Fruit fly (Drosophila melanogaster) whole organism, embryonic: ENCODE measurements around the gene gammaCOP.

Source experiments
- CG10209 ChIP-seq: fragments of 200-800 bp; sonication (Bioruptor generic); optimal IDR thresholded peaks from 3 replicates; lab custom pipeline; 2017; ENCODE audit warnings: missing biosample characterization, mild to moderate bottlenecking, missing genetic modification characterization, missing genetic modification reagents
- CG1024 ChIP-seq: fragments of 200-800 bp; sonication (Bioruptor generic); IDR thresholded peaks from 2 replicates; pipeline ENCODE4 v1.3.6; 2022; ENCODE audit warnings: missing biosample characterization, missing genetic modification characterization
- CG10366 ChIP-seq: fragments of 200-800 bp; sonication (Bioruptor generic); IDR thresholded peaks from 2 replicates; pipeline ENCODE4 v1.3.6; 2022; ENCODE audit warnings: missing biosample characterization, missing genetic modification characterization
- CG10979 ChIP-seq: fragments of 200-800 bp; sonication (Bioruptor generic); optimal IDR thresholded peaks from 2 replicates; lab custom pipeline; 2018; ENCODE audit warnings: missing biosample characterization, mild to moderate bottlenecking, missing genetic modification characterization, moderate library complexity
- CG12769 ChIP-seq: fragments of 200-800 bp; sonication (Bioruptor generic); optimal IDR thresholded peaks from 2 replicates; lab custom pipeline; 2019; ENCODE audit warnings: missing biosample characterization, mild to moderate bottlenecking, missing genetic modification characterization, moderate library complexity
- CG17912 ChIP-seq: fragments of 200-800 bp; sonication (Bioruptor generic); optimal IDR thresholded peaks from 2 replicates; lab custom pipeline; 2018; ENCODE audit warnings: missing biosample characterization, mild to moderate bottlenecking, missing genetic modification characterization
- CG31224 ChIP-seq: fragments of 200-800 bp; sonication (Bioruptor generic); IDR thresholded peaks from 2 replicates; pipeline ENCODE4 v1.3.6; 2022; ENCODE audit warnings: missing biosample characterization, missing genetic modification characterization
- CG31388 ChIP-seq: fragments of 200-800 bp; sonication (Bioruptor generic); optimal IDR thresholded peaks from 2 replicates; lab custom pipeline; 2016; ENCODE audit warnings: missing biosample characterization, missing genetic modification characterization
- CG32767 ChIP-seq: fragments of 200-800 bp; sonication (Bioruptor generic); IDR thresholded peaks from 2 replicates; pipeline ENCODE4 v1.3.6; 2022; ENCODE audit warnings: missing biosample characterization, missing genetic modification characterization
- CG3847 ChIP-seq: fragments of 200-800 bp; sonication (Bioruptor generic); IDR thresholded peaks from 2 replicates; pipeline ENCODE4 v1.3.6; 2022; ENCODE audit warnings: missing biosample characterization, missing genetic modification characterization
- CG4617 ChIP-seq: fragments of 200-800 bp; sonication (Bioruptor generic); optimal IDR thresholded peaks from 3 replicates; lab custom pipeline; 2016; ENCODE audit warnings: missing biosample characterization, missing genetic modification characterization, borderline replicate concordance
- CG4707 ChIP-seq: fragments of 200-800 bp; sonication (Bioruptor generic); optimal IDR thresholded peaks from 2 replicates; lab custom pipeline; 2018; ENCODE audit warnings: missing biosample characterization, mild to moderate bottlenecking, missing genetic modification characterization, moderate library complexity
- CG6813 ChIP-seq: fragments of 200-800 bp; sonication (Bioruptor generic); optimal IDR thresholded peaks from 2 replicates; lab custom pipeline; 2017; ENCODE audit warnings: missing biosample characterization, missing genetic modification characterization, mild to moderate bottlenecking, moderate library complexity, missing genetic modification reagents
- CG7745 ChIP-seq: fragments of 200-800 bp; sonication (Bioruptor generic); optimal IDR thresholded peaks from 2 replicates; lab custom pipeline; 2018; ENCODE audit warnings: missing biosample characterization, mild to moderate bottlenecking, missing genetic modification characterization, moderate library complexity
- CG8388 ChIP-seq: fragments of 200-800 bp; sonication (Bioruptor generic); optimal IDR thresholded peaks from 2 replicates; lab custom pipeline; 2019; ENCODE audit warnings: missing biosample characterization, mild to moderate bottlenecking, missing genetic modification characterization, moderate library complexity
- CG8765 ChIP-seq: fragments of 200-800 bp; sonication (Bioruptor generic); IDR thresholded peaks from 2 replicates; pipeline ENCODE4 v1.3.6; 2022; ENCODE audit warnings: missing biosample characterization, missing genetic modification characterization
- CG9817 ChIP-seq: fragments of 200-800 bp; sonication (Bioruptor generic); optimal IDR thresholded peaks from 2 replicates; lab custom pipeline; 2018; ENCODE audit warnings: missing biosample characterization, mild to moderate bottlenecking, missing genetic modification characterization, moderate library complexity
- CG9932 ChIP-seq: fragments of 200-800 bp; sonication (Bioruptor generic); IDR thresholded peaks from 2 replicates; pipeline ENCODE4 v1.3.6; 2022; ENCODE audit warnings: missing biosample characterization, missing genetic modification characterization
- CHES-1-like ChIP-seq: fragments of 200-800 bp; sonication (Bioruptor generic); optimal IDR thresholded peaks from 2 replicates; lab custom pipeline; 2016; ENCODE audit warnings: missing biosample characterization, missing genetic modification characterization
- Dad ChIP-seq: fragments of 200-800 bp; sonication (Bioruptor generic); optimal IDR thresholded peaks from 3 replicates; lab custom pipeline; 2016; ENCODE audit warnings: missing biosample characterization, missing genetic modification characterization
- Doc2 ChIP-seq: fragments of 200-800 bp; sonication (Bioruptor generic); IDR thresholded peaks from 2 replicates; pipeline ENCODE4 v1.3.6; 2022; ENCODE audit warnings: missing biosample characterization, missing genetic modification characterization
- Jarid2 ChIP-seq: fragments of 200-800 bp; sonication (Bioruptor generic); optimal IDR thresholded peaks from 3 replicates; lab custom pipeline; 2017; ENCODE audit warnings: mild to moderate bottlenecking, missing biosample characterization, missing genetic modification reagents, missing genetic modification characterization
- Mrtf ChIP-seq: fragments of 200-800 bp; sonication (Bioruptor generic); IDR thresholded peaks from 3 replicates; pipeline ENCODE4 v1.3.6; 2022; ENCODE audit warnings: missing biosample characterization, missing genetic modification characterization
- Nf-YB ChIP-seq: fragments of 200-800 bp; sonication (Bioruptor generic); optimal IDR thresholded peaks from 3 replicates; lab custom pipeline; 2019; ENCODE audit warnings: missing biosample characterization, mild to moderate bottlenecking, missing genetic modification characterization, moderate library complexity
- Oaz ChIP-seq: fragments of 200-800 bp; sonication (Bioruptor generic); IDR thresholded peaks from 2 replicates; pipeline ENCODE4 v1.3.6; 2022; ENCODE audit warnings: missing biosample characterization, missing genetic modification characterization
- Opbp ChIP-seq: fragments of 200-800 bp; sonication (Bioruptor generic); IDR thresholded peaks from 3 replicates; pipeline ENCODE4 v1.3.6; 2022; ENCODE audit warnings: missing biosample characterization, missing genetic modification characterization; ENCODE audit not compliant: partially characterized antibody
- Rfx ChIP-seq: fragments of 200-800 bp; sonication (Bioruptor generic); IDR thresholded peaks from 2 replicates; pipeline ENCODE4 v1.3.6; 2022; ENCODE audit warnings: missing biosample characterization, missing genetic modification characterization
- Sox100B ChIP-seq: fragments of 200-800 bp; sonication (Bioruptor generic); optimal IDR thresholded peaks from 3 replicates; lab custom pipeline; 2018; ENCODE audit warnings: missing biosample characterization, mild to moderate bottlenecking, missing genetic modification characterization
- Sox102F ChIP-seq: fragments of 200-800 bp; sonication (Bioruptor generic); optimal IDR thresholded peaks from 2 replicates; lab custom pipeline; 2018; ENCODE audit warnings: missing biosample characterization, mild to moderate bottlenecking, missing genetic modification characterization, moderate library complexity
- Spps ChIP-seq: fragments of 200-800 bp; sonication (Bioruptor generic); optimal IDR thresholded peaks from 2 replicates; lab custom pipeline; 2018; ENCODE audit warnings: missing biosample characterization, mild to moderate bottlenecking, missing genetic modification characterization
- Sry-β ChIP-seq: fragments of 200-800 bp; sonication (Bioruptor generic); optimal IDR thresholded peaks from 2 replicates; lab custom pipeline; 2018; ENCODE audit warnings: missing biosample characterization, mild to moderate bottlenecking, missing genetic modification characterization, moderate library complexity
- Ssrp ChIP-seq: fragments of 200-800 bp; sonication (Bioruptor generic); optimal IDR thresholded peaks from 2 replicates; lab custom pipeline; 2018; ENCODE audit warnings: missing biosample characterization, mild to moderate bottlenecking, missing genetic modification characterization, moderate library complexity
- Xrp1 ChIP-seq: fragments of 200-800 bp; sonication (Bioruptor generic); IDR thresholded peaks from 2 replicates; pipeline ENCODE4 v1.3.6; 2022; ENCODE audit warnings: missing biosample characterization, missing genetic modification characterization
- ap ChIP-seq: fragments of 200-800 bp; sonication (Bioruptor generic); IDR thresholded peaks from 2 replicates; pipeline ENCODE4 v1.3.6; 2022; ENCODE audit warnings: missing biosample characterization, missing genetic modification characterization
- cato ChIP-seq: fragments of 200-800 bp; sonication (Bioruptor generic); optimal IDR thresholded peaks from 2 replicates; lab custom pipeline; 2016; ENCODE audit warnings: missing biosample characterization, missing genetic modification characterization, borderline replicate concordance
- cg ChIP-seq: fragments of 200-800 bp; sonication (Bioruptor generic); optimal IDR thresholded peaks from 3 replicates; lab custom pipeline; 2019; ENCODE audit warnings: missing biosample characterization, mild to moderate bottlenecking, missing genetic modification characterization, moderate library complexity
- chm ChIP-seq: fragments of 200-800 bp; sonication (Bioruptor generic); IDR thresholded peaks from 2 replicates; pipeline ENCODE4 v1.3.6; 2022; ENCODE audit warnings: missing biosample characterization, missing genetic modification characterization
- ci ChIP-seq: fragments of 200-800 bp; sonication (Bioruptor generic); IDR thresholded peaks from 3 replicates; pipeline ENCODE4 v1.3.6; 2022; ENCODE audit warnings: missing biosample characterization, missing genetic modification characterization
- dpn ChIP-seq, 2 experiments: fragments of 200-800 bp; sonication (Bioruptor generic); optimal IDR thresholded peaks; 3 replicates each; lab custom pipeline; 2016; ENCODE audit warnings: missing biosample characterization in 2 of 2, missing genetic modification characterization in 2 of 2
- fd64A ChIP-seq: fragments of 200-800 bp; sonication (Bioruptor generic); optimal IDR thresholded peaks from 3 replicates; lab custom pipeline; 2018; ENCODE audit warnings: missing biosample characterization, mild to moderate bottlenecking, missing genetic modification characterization
- jigr1 ChIP-seq: fragments of 200-800 bp; sonication (Bioruptor generic); IDR thresholded peaks from 3 replicates; pipeline ENCODE4 v1.3.6; 2022; ENCODE audit warnings: missing biosample characterization, missing genetic modification characterization
- klu ChIP-seq: fragments of 200-800 bp; sonication (Bioruptor generic); IDR thresholded peaks from 2 replicates; pipeline ENCODE4 v1.3.6; 2022; ENCODE audit warnings: missing biosample characterization, missing genetic modification characterization
- nom ChIP-seq: fragments of 200-800 bp; sonication (Bioruptor generic); optimal IDR thresholded peaks from 2 replicates; lab custom pipeline; 2017; ENCODE audit warnings: missing biosample characterization, missing genetic modification characterization, mild to moderate bottlenecking, moderate library complexity, missing genetic modification reagents
- phol ChIP-seq: fragments of 200-800 bp; sonication (Bioruptor generic); optimal IDR thresholded peaks from 3 replicates; lab custom pipeline; 2018; ENCODE audit warnings: missing biosample characterization, mild to moderate bottlenecking, missing genetic modification characterization, moderate library complexity
- pzg ChIP-seq: fragments of 200-800 bp; sonication (Bioruptor generic); optimal IDR thresholded peaks from 3 replicates; lab custom pipeline; 2018; ENCODE audit warnings: missing biosample characterization, mild to moderate bottlenecking, missing genetic modification characterization, moderate library complexity
- run ChIP-seq: fragments of 200-800 bp; sonication (Bioruptor generic); optimal IDR thresholded peaks from 3 replicates; lab custom pipeline; 2018; ENCODE audit warnings: missing biosample characterization, mild to moderate bottlenecking, missing genetic modification characterization
- sd ChIP-seq: fragments of 200-800 bp; sonication (Bioruptor generic); optimal IDR thresholded peaks from 3 replicates; lab custom pipeline; 2018; ENCODE audit warnings: missing biosample characterization, mild to moderate bottlenecking, missing genetic modification characterization, moderate library complexity
- sna ChIP-seq: fragments of 200-800 bp; sonication (Bioruptor generic); IDR thresholded peaks from 2 replicates; pipeline ENCODE4 v1.3.6; 2022; ENCODE audit warnings: missing biosample characterization, missing genetic modification characterization; ENCODE audit not compliant: partially characterized antibody
- so ChIP-seq: fragments of 200-800 bp; sonication (Bioruptor generic); IDR thresholded peaks from 3 replicates; pipeline ENCODE4 v1.3.6; 2022; ENCODE audit warnings: missing biosample characterization, missing genetic modification characterization

The gammaCOP gene

dm6 chr3R:31548766-31549510 lies 23.0 kb upstream of the gammaCOP start (continued):
- no peak for TF ChIP-seq CG31224
- no peak for TF ChIP-seq CG8765 (GFP tag; lab: Robert Waterston, UW)
- TF ChIP-seq Doc2 (GFP tag; lab: Robert Waterston, UW): no peak
- no peak for TF ChIP-seq phol (tag; lab: Kevin White, UChicago)
- TF ChIP-seq Dad (GFP tag; lab: Kevin White, UChicago): no peak
- TF ChIP-seq CG10366: no peak
- no peak for TF ChIP-seq sd (tag; lab: Kevin White, UChicago)
- TF ChIP-seq Opbp (GFP tag; lab: Robert Waterston, UW): no peak
- no peak for TF ChIP-seq CG3847 (GFP tag; lab: Robert Waterston, UW)
- TF ChIP-seq CG1024 (GFP tag; lab: Robert Waterston, UW): no peak
- TF ChIP-seq cato (GFP tag; lab: Kevin White, UChicago): no peak
- no peak for TF ChIP-seq Spps
- no peak for TF ChIP-seq CG10209
- TF ChIP-seq CG9932: no peak
- peak; percentile 12 for TF ChIP-seq Sox100B (GFP tag; lab: Kevin White, UChicago)
- peak; percentile 40; the same call in 1 of the 2 replicates for TF ChIP-seq Xrp1 (GFP tag; lab: Robert Waterston, UW)
- no peak for TF ChIP-seq CG7745 (tag; lab: Kevin White, UChicago)
- no peak for TF ChIP-seq CG9817
- no peak for TF ChIP-seq CG4617
- no peak for TF ChIP-seq CG12769 (tag; lab: Kevin White, UChicago)
- TF ChIP-seq Rfx (GFP tag; lab: Robert Waterston, UW): no peak
- no peak for TF ChIP-seq Nf-YB (GFP tag; lab: Kevin White, UChicago)
- TF ChIP-seq ap (GFP tag; lab: Robert Waterston, UW): no peak
- no peak for TF ChIP-seq CG17912 (GFP tag; lab: Kevin White, UChicago)
- TF ChIP-seq Mrtf (GFP tag; lab: Robert Waterston, UW): no peak
- peak; percentile 12 for TF ChIP-seq CG10979 (tag; lab: Kevin White, UChicago)
- TF ChIP-seq CG6813 (GFP tag; lab: Kevin White, UChicago): peak; percentile 47
- TF ChIP-seq run: no peak
- TF ChIP-seq Ssrp (tag; lab: Kevin White, UChicago): no peak
- TF ChIP-seq Oaz (GFP tag; lab: Robert Waterston, UW): no peak
- TF ChIP-seq klu (GFP tag; lab: Robert Waterston, UW): no peak
- TF ChIP-seq sna (GFP tag; lab: Robert Waterston, UW): no peak
- peak; percentile 22 for TF ChIP-seq CG4707 (GFP tag; lab: Kevin White, UChicago)
- TF ChIP-seq CHES-1-like (GFP tag; lab: Kevin White, UChicago): no peak
- no peak for TF ChIP-seq pzg (GFP tag; lab: Kevin White, UChicago)
- TF ChIP-seq so (GFP tag; lab: Robert Waterston, UW): no peak
- TF ChIP-seq Jarid2: peak; percentile 9
- no peak for TF ChIP-seq CG32767 (GFP tag; lab: Robert Waterston, UW)
- no peak for TF ChIP-seq Sry-β (GFP tag; lab: Kevin White, UChicago)
- no peak for TF ChIP-seq jigr1 (GFP tag; lab: Robert Waterston, UW)
- TF ChIP-seq fd64A (GFP tag; lab: Kevin White, UChicago): peak; percentile 38
- no peak for TF ChIP-seq nom (GFP tag; lab: Kevin White, UChicago)
- TF ChIP-seq Sox102F: peak; percentile 6
- no peak for TF ChIP-seq ci (GFP tag; lab: Robert Waterston, UW)
- no peak for TF ChIP-seq cg
- no peak for TF ChIP-seq chm (GFP tag; lab: Robert Waterston, UW)
- TF ChIP-seq dpn (GFP tag; optimal IDR thresholded peaks at IDR 0.05; lab: Kevin White, UChicago): no peak
- TF ChIP-seq CG31388 (GFP tag; lab: Kevin White, UChicago): no peak
- TF ChIP-seq CG8388 (GFP tag; lab: Kevin White, UChicago): no peak
